Worm (Caenorhabditis elegans) whole organism, late embryonic: ENCODE results near the gene B0513.90.

Source experiments
- C38D4.7 ChIP-seq: fragments of 200-800 bp; sonication (Bioruptor generic); optimal IDR thresholded peaks from 2 replicates; lab custom pipeline; 2018; ENCODE audit warnings: mild to moderate bottlenecking, missing genetic modification characterization, moderate library complexity, missing compliant biosample characterization
- K09A11.1 ChIP-seq: sonication (generic microtip); optimal IDR thresholded peaks from 2 replicates; lab custom pipeline; 2017; ENCODE audit warnings: antibody characterized with exemption, mild to moderate bottlenecking, missing genetic modification characterization, missing compliant biosample characterization; ENCODE audit not compliant: insufficient read depth
- T23F11.4 ChIP-seq: fragments of 200-800 bp; sonication (Bioruptor generic); optimal IDR thresholded peaks from 2 replicates; lab custom pipeline; 2018; ENCODE audit warnings: mild to moderate bottlenecking, missing genetic modification characterization, missing compliant biosample characterization
- Y22D7AL.16 ChIP-seq: sonication (generic microtip); optimal IDR thresholded peaks from 2 replicates; lab custom pipeline; 2016; ENCODE audit warnings: missing genetic modification characterization, missing compliant biosample characterization
- ahr-1 ChIP-seq: sonication (generic microtip); optimal IDR thresholded peaks from 2 replicates; lab custom pipeline; 2016; ENCODE audit warnings: missing genetic modification characterization, missing compliant biosample characterization
- ceh-14 ChIP-seq: sonication (generic microtip); optimal IDR thresholded peaks from 2 replicates; lab custom pipeline; 2016; ENCODE audit warnings: missing genotype, missing genetic modification characterization, missing compliant biosample characterization
- ceh-19 ChIP-seq: fragments of 200-800 bp; sonication (Bioruptor generic); optimal IDR thresholded peaks from 2 replicates; lab custom pipeline; 2018; ENCODE audit warnings: mild to moderate bottlenecking, missing genetic modification characterization, missing compliant biosample characterization
- ceh-24 ChIP-seq: sonication (generic microtip); optimal IDR thresholded peaks from 2 replicates; lab custom pipeline; 2016; ENCODE audit warnings: mild to moderate bottlenecking, missing genetic modification characterization, missing compliant biosample characterization
- ceh-30 ChIP-seq: fragments of 150-350 bp; optimal IDR thresholded peaks from 2 replicates; lab custom pipeline; 2014; ENCODE audit warnings: missing biosample characterization, missing genetic modification characterization
- ceh-48 ChIP-seq: sonication (generic microtip); optimal IDR thresholded peaks from 2 replicates; lab custom pipeline; 2016; ENCODE audit warnings: missing genetic modification characterization, inconsistent platforms, missing compliant biosample characterization
- che-1 ChIP-seq: sonication (generic microtip); optimal IDR thresholded peaks from 2 replicates; lab custom pipeline; 2016; ENCODE audit warnings: mild to moderate bottlenecking, missing genetic modification characterization, missing compliant biosample characterization
- dmd-4 ChIP-seq: sonication (generic microtip); optimal IDR thresholded peaks from 2 replicates; lab custom pipeline; 2016; ENCODE audit warnings: borderline replicate concordance, missing genetic modification characterization, missing compliant biosample characterization
- dve-1 ChIP-seq: sonication (generic microtip); optimal IDR thresholded peaks from 2 replicates; lab custom pipeline; 2017; ENCODE audit warnings: antibody characterized with exemption, mild to moderate bottlenecking, missing genetic modification characterization, missing compliant biosample characterization
- fax-1 ChIP-seq: sonication (generic microtip); optimal IDR thresholded peaks from 2 replicates; lab custom pipeline; 2016; ENCODE audit warnings: missing genotype, missing genetic modification characterization, missing compliant biosample characterization
- fkh-6 ChIP-seq: sonication (generic microtip); optimal IDR thresholded peaks from 2 replicates; lab custom pipeline; 2016; ENCODE audit warnings: missing genetic modification characterization, missing compliant biosample characterization
- gmeb-2 ChIP-seq: sonication (generic microtip); optimal IDR thresholded peaks from 2 replicates; lab custom pipeline; 2016; ENCODE audit warnings: missing genetic modification characterization, inconsistent platforms, missing compliant biosample characterization
- hlh-13 ChIP-seq: fragments of 200-800 bp; sonication (Bioruptor generic); optimal IDR thresholded peaks from 2 replicates; lab custom pipeline; 2018; ENCODE audit warnings: mild to moderate bottlenecking, missing genetic modification characterization, missing compliant biosample characterization
- hlh-15 ChIP-seq: sonication (generic microtip); optimal IDR thresholded peaks from 2 replicates; lab custom pipeline; 2016; ENCODE audit warnings: missing genetic modification characterization, missing compliant biosample characterization
- hlh-6 ChIP-seq: sonication (generic microtip); optimal IDR thresholded peaks from 2 replicates; lab custom pipeline; 2016; ENCODE audit warnings: missing genotype, missing genetic modification characterization, missing compliant biosample characterization
- hlh-8 ChIP-seq: sonication (generic microtip); optimal IDR thresholded peaks from 2 replicates; lab custom pipeline; 2016; ENCODE audit warnings: missing genotype, missing genetic modification characterization, missing compliant biosample characterization
- lin-11 ChIP-seq: fragments of 200-800 bp; sonication (Bioruptor generic); optimal IDR thresholded peaks from 2 replicates; lab custom pipeline; 2018; ENCODE audit warnings: mild to moderate bottlenecking, missing genetic modification characterization, missing compliant biosample characterization
- nhr-232 ChIP-seq: sonication (generic microtip); optimal IDR thresholded peaks from 2 replicates; lab custom pipeline; 2016; ENCODE audit warnings: missing genetic modification characterization, missing compliant biosample characterization
- npax-4 ChIP-seq: sonication (generic microtip); optimal IDR thresholded peaks from 2 replicates; lab custom pipeline; 2016; ENCODE audit warnings: missing genetic modification characterization, missing compliant biosample characterization
- pax-1 ChIP-seq: fragments of 150-350 bp; optimal IDR thresholded peaks from 2 replicates; lab custom pipeline; 2014; ENCODE audit warnings: missing biosample characterization, missing genetic modification characterization
- pha-4 ChIP-seq: fragments of 150-350 bp; optimal IDR thresholded peaks from 2 replicates; lab custom pipeline; 2018; ENCODE audit warnings: missing biosample characterization, missing genetic modification reagents, missing genetic modification characterization
- sox-4 ChIP-seq: sonication (generic microtip); optimal IDR thresholded peaks from 2 replicates; lab custom pipeline; 2017; ENCODE audit warnings: mild to moderate bottlenecking, missing genetic modification characterization, inconsistent platforms, missing compliant biosample characterization
- syd-9 ChIP-seq: sonication (generic microtip); optimal IDR thresholded peaks from 2 replicates; lab custom pipeline; 2016; ENCODE audit warnings: mild to moderate bottlenecking, missing genetic modification characterization, moderate library complexity, missing compliant biosample characterization
- tbx-2 ChIP-seq: sonication (generic microtip); optimal IDR thresholded peaks from 2 replicates; lab custom pipeline; 2016; ENCODE audit warnings: missing genetic modification characterization, missing compliant biosample characterization
- tbx-7 ChIP-seq: sonication (generic microtip); optimal IDR thresholded peaks from 2 replicates; lab custom pipeline; 2016; ENCODE audit warnings: missing genotype, missing genetic modification characterization, missing compliant biosample characterization
- zip-5 ChIP-seq: sonication (generic microtip); optimal IDR thresholded peaks from 2 replicates; lab custom pipeline; 2016; ENCODE audit warnings: missing genetic modification characterization, missing compliant biosample characterization
- ztf-16 ChIP-seq: sonication (generic microtip); optimal IDR thresholded peaks from 2 replicates; lab custom pipeline; 2017; ENCODE audit warnings: missing genetic modification characterization, missing compliant biosample characterization

The B0513.90 gene

ce11 chrIV:13906369-13906768, 39.5 kb downstream of the B0513.90 start:
- TF ChIP-seq hlh-8: no peak
- no peak for TF ChIP-seq ceh-19 (GFP tag; lab: Kevin White, UChicago)
- TF ChIP-seq sox-4 (tag; lab: Kevin White, UChicago): no peak
- no peak for TF ChIP-seq dmd-4 (tag; lab: Kevin White, UChicago)
- no peak for TF ChIP-seq ceh-14
- TF ChIP-seq hlh-13 (GFP tag; lab: Kevin White, UChicago): no peak
- TF ChIP-seq pax-1 (tag; lab: Kevin White, UChicago): no peak
- no peak for TF ChIP-seq tbx-7
- no peak for TF ChIP-seq che-1 (tag; lab: Kevin White, UChicago)
- no peak for TF ChIP-seq hlh-15 (tag; lab: Kevin White, UChicago)
- no peak for TF ChIP-seq lin-11 (tag; lab: Kevin White, UChicago)
- TF ChIP-seq tbx-2 (tag; lab: Kevin White, UChicago): no peak
- TF ChIP-seq T23F11.4: no peak

- no peak for TF ChIP-seq dve-1 (tag; lab: Kevin White, UChicago)
These were observed 44.1 kb downstream of the B0513.90 start for ce11 chrIV:13910931-13911330.

- TF ChIP-seq ceh-14: no peak
- TF ChIP-seq nhr-232 (tag; lab: Kevin White, UChicago): no peak
- no peak for TF ChIP-seq K09A11.1 (tag; lab: Kevin White, UChicago)
- no peak for TF ChIP-seq pha-4
- no peak for TF ChIP-seq npax-4 (tag; lab: Kevin White, UChicago)
- TF ChIP-seq ahr-1 (tag; lab: Kevin White, UChicago): no peak
- no peak for TF ChIP-seq ztf-16 (tag; lab: Kevin White, UChicago)
- no peak for TF ChIP-seq zip-5 (tag; lab: Kevin White, UChicago)
- no peak for TF ChIP-seq gmeb-2 (tag; lab: Kevin White, UChicago)
- TF ChIP-seq ceh-24: no peak
- no peak for TF ChIP-seq ceh-48 (tag; lab: Kevin White, UChicago)
- no peak for TF ChIP-seq Y22D7AL.16 (tag; lab: Kevin White, UChicago)
- no peak for TF ChIP-seq C38D4.7 (GFP tag; lab: Kevin White, UChicago)
- TF ChIP-seq hlh-6: no peak
- TF ChIP-seq hlh-13 (GFP tag; lab: Kevin White, UChicago): no peak
- TF ChIP-seq syd-9 (tag; lab: Kevin White, UChicago): no peak
- no peak for TF ChIP-seq fkh-6 (tag; lab: Kevin White, UChicago)
- no peak for TF ChIP-seq fax-1 (tag; lab: Kevin White, UChicago)
- TF ChIP-seq tbx-7: no peak
- no peak for TF ChIP-seq ceh-30 (tag; lab: Kevin White, UChicago)
These were observed 46.1 kb downstream of the B0513.90 start, which contains the start of gene Y37A1A.2 for ce11 chrIV:13912929-13913328. Gene Y37A1A.2, minus strand, starts transcription at chrIV:13913029.
